Fruit fly (Drosophila melanogaster) whole organism, adult: ENCODE measurements around the gene IKKepsilon.

Experiments
- CG11617 ChIP-seq: fragments of 200-800 bp; sonication (Bioruptor generic); optimal IDR thresholded peaks from 2 replicates; lab custom pipeline; 2017; ENCODE audit warnings: mild to moderate bottlenecking, missing biosample characterization, missing genetic modification reagents, missing genetic modification characterization
- Hr96 ChIP-seq: fragments of 200-800 bp; sonication (Bioruptor generic); optimal IDR thresholded peaks from 2 replicates; lab custom pipeline; 2016; ENCODE audit warnings: missing biosample characterization, missing genetic modification characterization
- cnc ChIP-seq, 2 experiments: fragments of >200 bp; optimal IDR thresholded peaks; 2 replicates each; lab custom pipeline; 2017
- ovo ChIP-seq: fragments of 200-800 bp; sonication (Bioruptor generic); optimal IDR thresholded peaks from 2 replicates; lab custom pipeline; 2016; ENCODE audit warnings: missing biosample characterization, missing genetic modification characterization
- tj ChIP-seq: fragments of 200-800 bp; sonication (Bioruptor generic); optimal IDR thresholded peaks from 3 replicates; lab custom pipeline; 2017; ENCODE audit warnings: missing biosample characterization, mild to moderate bottlenecking, missing genetic modification characterization, moderate library complexity

DNA sequence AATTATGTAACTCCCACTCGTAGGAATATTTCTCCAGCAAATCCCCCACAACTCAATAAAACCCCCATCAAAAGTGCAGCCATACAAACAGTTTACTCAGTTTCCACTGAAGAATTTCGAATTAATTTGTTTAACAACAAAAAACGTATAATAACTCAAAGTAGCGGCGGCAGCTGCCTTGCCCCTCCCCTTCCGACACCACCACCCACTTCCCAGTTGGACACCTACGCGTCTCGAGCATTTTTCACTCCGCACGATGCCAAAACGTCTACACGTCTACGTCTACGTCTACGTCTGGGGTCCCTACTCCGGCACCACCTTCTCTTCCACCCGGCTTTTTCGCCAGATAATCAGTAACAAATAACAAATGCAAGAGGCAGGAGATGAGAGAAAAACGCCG is 4.6 kb upstream of the IKKepsilon start:
- no peak for TF ChIP-seq CG11617
- TF ChIP-seq ovo (GFP tag; lab: Kevin White, UChicago): no peak
- TF ChIP-seq cnc (optimal IDR thresholded peaks at IDR 0.05; lab: Kevin White, UChicago): no peak
- no peak for TF ChIP-seq Hr96 (GFP tag; lab: Kevin White, UChicago)
- no peak for TF ChIP-seq tj (GFP tag; lab: Kevin White, UChicago)
